Worm (Caenorhabditis elegans): ENCODE data around the gene K07C5.13.

The K07C5.13 gene

DNA sequence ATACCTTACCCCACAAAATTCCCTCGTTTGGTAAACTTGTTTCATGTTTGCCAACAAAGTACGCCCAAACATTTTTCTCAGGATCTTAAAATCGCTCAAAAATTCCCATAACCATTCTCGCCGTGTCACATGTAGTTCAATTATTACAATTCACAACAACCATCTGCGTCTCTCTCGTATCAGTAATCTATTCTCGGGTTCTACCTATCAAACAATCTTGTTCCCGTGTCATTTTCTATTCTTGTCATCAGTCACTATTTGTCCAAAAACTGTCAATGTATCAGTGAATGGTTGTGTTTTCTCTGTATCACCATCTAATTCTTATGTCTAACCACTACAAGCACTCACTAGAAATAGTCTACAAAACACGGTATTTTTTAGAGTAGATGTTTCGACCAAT, 29.3 kb downstream of the K07C5.13 start:
- TF ChIP-seq die-1 (tag; optimal IDR thresholded peaks at IDR 0.05), result no peak
- TF ChIP-seq F39B2.1 (GFP tag; IDR thresholded peaks at IDR 0.05), result no peak
- no peak for TF ChIP-seq attf-5 (GFP tag; optimal IDR thresholded peaks at IDR 0.05)
- TF ChIP-seq F37B4.10 (GFP tag; IDR thresholded peaks at IDR 0.05), result 0 out of 2 replicates have a peak, but pooled peaks have one; percentile 33
- 0 out of 2 replicates have a peak, but pooled peaks have one; percentile 9 for TF ChIP-seq pbrm-1 (GFP tag; IDR thresholded peaks at IDR 0.05)
- no peak for TF ChIP-seq hlh-12 (tag; optimal IDR thresholded peaks at IDR 0.05)
- no peak for TF ChIP-seq F33H1.4 (GFP tag; IDR thresholded peaks at IDR 0.05)
- TF ChIP-seq pha-4 (tag; optimal IDR thresholded peaks at IDR 0.05), result no peak
- TF ChIP-seq F10E7.11 (tag; optimal IDR thresholded peaks at IDR 0.05), result no peak
- TF ChIP-seq him-1 (tag; optimal IDR thresholded peaks at IDR 0.05), result no peak
- TF ChIP-seq fkh-3 (tag; optimal IDR thresholded peaks at IDR 0.05), result no peak
- no peak for TF ChIP-seq T26A5.8 (tag; optimal IDR thresholded peaks at IDR 0.05)
- no peak for TF ChIP-seq ceh-58 (GFP tag; IDR thresholded peaks at IDR 0.05)
- peak; percentile 28 for TF ChIP-seq tlf-1 (GFP tag; optimal IDR thresholded peaks at IDR 0.05)
- TF ChIP-seq rcor-1 (GFP tag; IDR thresholded peaks at IDR 0.05), result no peak
- no peak for TF ChIP-seq rpc-1 (optimal IDR thresholded peaks at IDR 0.05)
- TF ChIP-seq rpc-1 (tag; optimal IDR thresholded peaks at IDR 0.05), result no peak
- no peak for TF ChIP-seq akir-1 (GFP tag; optimal IDR thresholded peaks at IDR 0.05)
- TF ChIP-seq lin-40 (tag; optimal IDR thresholded peaks at IDR 0.05), result peak; percentile 35
- TF ChIP-seq mxl-1 (tag; optimal IDR thresholded peaks at IDR 0.05), result no peak
- no peak for TF ChIP-seq F49E8.2 (tag; optimal IDR thresholded peaks at IDR 0.05; ENCODE audit: insufficient read depth)
- TF ChIP-seq B0035.1 (tag; optimal IDR thresholded peaks at IDR 0.05), result no peak
- no peak for TF ChIP-seq Y53F4B.3 (GFP tag; IDR thresholded peaks at IDR 0.05)
- no peak for TF ChIP-seq gei-17 (GFP tag; optimal IDR thresholded peaks at IDR 0.05)
- TF ChIP-seq egrh-3 (GFP tag; IDR thresholded peaks at IDR 0.05), result no peak
- no peak for TF ChIP-seq F52B5.7 (tag; optimal IDR thresholded peaks at IDR 0.05)
- TF ChIP-seq C17E4.6 (GFP tag; IDR thresholded peaks at IDR 0.05), result no peak
- TF ChIP-seq chd-7 (tag; optimal IDR thresholded peaks at IDR 0.05), result peak; percentile 28
- no peak for TF ChIP-seq athp-1 (tag; optimal IDR thresholded peaks at IDR 0.05)
- TF ChIP-seq cebp-1 (GFP tag; IDR thresholded peaks at IDR 0.05), result no peak
- TF ChIP-seq cebp-1 (tag; optimal IDR thresholded peaks at IDR 0.05), result no peak
- no peak for TF ChIP-seq ama-1 (optimal IDR thresholded peaks at IDR 0.05)
- TF ChIP-seq ama-1 (GFP tag; optimal IDR thresholded peaks at IDR 0.05), result no peak
- TF ChIP-seq lin-54 (GFP tag; optimal IDR thresholded peaks at IDR 0.05), result peak; percentile 28
- TF ChIP-seq ZK185.1 (tag; optimal IDR thresholded peaks at IDR 0.05; ENCODE audit: poor library complexity, severe bottlenecking), result no peak
- no peak for TF ChIP-seq F23B12.7 (tag; optimal IDR thresholded peaks at IDR 0.05; ENCODE audit: insufficient read depth)
- TF ChIP-seq Y95B8A.8 (GFP tag; IDR thresholded peaks at IDR 0.05), result no peak
- TF ChIP-seq unc-62 (GFP tag; optimal IDR thresholded peaks at IDR 0.05), result peak; percentile 82
- TF ChIP-seq ztf-22 (GFP tag; optimal IDR thresholded peaks at IDR 0.05), result no peak
- TF ChIP-seq zim-3 (tag; optimal IDR thresholded peaks at IDR 0.05), result no peak
- no peak for TF ChIP-seq lag-1 (GFP tag; IDR thresholded peaks at IDR 0.05)
- no peak for TF ChIP-seq T07F8.4 (tag; optimal IDR thresholded peaks at IDR 0.05)
- 0 out of 2 replicates have a peak, but pooled peaks have one; percentile 32 for TF ChIP-seq let-526 (GFP tag; IDR thresholded peaks at IDR 0.05)
- TF ChIP-seq madf-10 (tag; optimal IDR thresholded peaks at IDR 0.05), result peak; percentile 3
- TF ChIP-seq nhr-90 (tag; optimal IDR thresholded peaks at IDR 0.05), result no peak
- no peak for TF ChIP-seq unc-130 (GFP tag; optimal IDR thresholded peaks at IDR 0.05)
- no peak for TF ChIP-seq ztf-25 (GFP tag; IDR thresholded peaks at IDR 0.05)
- no peak for TF ChIP-seq mcd-1 (GFP tag; IDR thresholded peaks at IDR 0.05)
- peak; percentile 30 for TF ChIP-seq tbp1 (GFP tag; optimal IDR thresholded peaks at IDR 0.05)
- peak; percentile 93 to 94 for TF ChIP-seq let-607 (tag; optimal IDR thresholded peaks at IDR 0.05)
- peak; percentile 4 for TF ChIP-seq atf-7 (tag; optimal IDR thresholded peaks at IDR 0.05)

Data from whole organism, young adult.